Worm (Caenorhabditis elegans): ENCODE results near the gene abts-2.

DNA sequence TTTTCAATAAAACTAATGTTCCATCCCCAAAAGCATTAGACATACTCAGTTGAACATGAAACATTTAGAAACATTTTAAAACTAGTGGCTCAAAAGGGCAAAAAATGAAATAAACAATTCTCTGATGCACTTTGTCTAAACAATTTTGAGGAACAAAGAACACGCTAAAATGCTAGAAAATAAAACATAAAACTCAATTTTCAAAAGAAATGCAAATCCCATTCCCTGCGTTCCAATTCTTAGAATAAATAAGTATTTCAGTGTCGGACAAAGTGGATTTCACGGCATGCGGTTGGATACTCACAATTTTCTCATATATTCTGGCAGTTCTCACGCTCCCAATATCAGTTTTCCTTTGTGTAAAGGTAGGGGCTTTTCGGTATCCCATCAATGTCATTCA, 47.8 kb downstream of the abts-2 start:
- TF ChIP-seq cog-1 (tag; optimal IDR thresholded peaks at IDR 0.05) (no peak), flt-1 (GFP tag; IDR thresholded peaks at IDR 0.05) (no peak)
